Worm (Caenorhabditis elegans) whole organism, early embryonic: ENCODE data around the gene D1086.3.

Source experiments
- aly-1 ChIP-seq: sonication (generic microtip); optimal IDR thresholded peaks from 2 replicates; lab custom pipeline; 2016; ENCODE audit warnings: missing genetic modification characterization, missing compliant biosample characterization
- ama-1 ChIP-seq: fragments of 150-350 bp; optimal IDR thresholded peaks from 2 replicates; lab custom pipeline; 2014
- ceh-36 ChIP-seq: sonication (generic microtip); optimal IDR thresholded peaks from 2 replicates; lab custom pipeline; 2016; ENCODE audit warnings: missing genetic modification characterization, inconsistent platforms, missing compliant biosample characterization
- ets-7 ChIP-seq: sonication (generic microtip); optimal IDR thresholded peaks from 2 replicates; lab custom pipeline; 2016; ENCODE audit warnings: missing genotype, missing genetic modification characterization, missing compliant biosample characterization
- hmbx-1 ChIP-seq: sonication (generic microtip); optimal IDR thresholded peaks from 2 replicates; lab custom pipeline; 2016; ENCODE audit warnings: mild to moderate bottlenecking, missing genetic modification characterization, missing compliant biosample characterization

- no peak for TF ChIP-seq aly-1 (tag; lab: Kevin White, UChicago)
- TF ChIP-seq ama-1: no peak
- no peak for TF ChIP-seq hmbx-1 (tag; lab: Kevin White, UChicago)
- TF ChIP-seq ets-7 (tag; lab: Kevin White, UChicago): no peak
- TF ChIP-seq ceh-36 (tag; lab: Kevin White, UChicago): no peak
Measured at ce11 chrV:14139252-14140100, 46.9 kb downstream of the D1086.3 start.
